Worm (Caenorhabditis elegans) whole organism, mixed stage, embryonic: ENCODE results near the gene lys-1.

Experiments used
- mep-1 ChIP-seq: fragments of 150-350 bp; optimal IDR thresholded peaks from 2 replicates; lab custom pipeline; 2017; ENCODE audit warnings: missing biosample characterization, missing genetic modification reagents, missing genetic modification characterization, inconsistent platforms
- nhr-237 ChIP-seq: fragments of 150-350 bp; optimal IDR thresholded peaks from 2 replicates; lab custom pipeline; 2014; ENCODE audit warnings: missing biosample characterization, missing genetic modification characterization
- pha-4 ChIP-seq: fragments of 150-350 bp; optimal IDR thresholded peaks from 2 replicates; lab custom pipeline; 2018; ENCODE audit warnings: missing biosample characterization, missing genetic modification reagents, missing genetic modification characterization

DNA sequence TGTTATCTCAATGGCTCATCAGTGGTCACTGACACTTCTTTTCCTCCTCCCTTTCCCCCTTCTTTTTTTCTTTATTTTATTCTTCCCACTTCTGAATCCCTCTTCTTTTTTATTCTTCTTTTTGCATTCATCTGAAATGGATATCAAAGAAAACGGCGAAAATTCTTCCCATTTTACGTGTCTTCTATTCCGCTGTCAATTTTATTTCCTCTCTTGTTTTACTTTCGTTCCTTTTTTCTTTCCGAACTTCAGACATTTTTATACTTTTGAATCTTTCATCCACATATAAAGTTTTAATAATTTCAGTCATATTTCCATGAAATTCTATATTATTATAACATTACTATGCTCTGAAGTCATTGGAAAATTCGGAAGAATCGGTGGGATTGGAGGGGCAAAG, 9.6 kb downstream of the lys-1 start, which contains the start of gene B0024.3:
- TF ChIP-seq pha-4, result no peak
- no peak for TF ChIP-seq nhr-237 (tag; lab: Kevin White, UChicago)
- no peak for TF ChIP-seq mep-1 (tag; lab: Kevin White, UChicago)
